Fruit fly (Drosophila melanogaster): ENCODE data around the gene dnc.

The dnc gene

DNA sequence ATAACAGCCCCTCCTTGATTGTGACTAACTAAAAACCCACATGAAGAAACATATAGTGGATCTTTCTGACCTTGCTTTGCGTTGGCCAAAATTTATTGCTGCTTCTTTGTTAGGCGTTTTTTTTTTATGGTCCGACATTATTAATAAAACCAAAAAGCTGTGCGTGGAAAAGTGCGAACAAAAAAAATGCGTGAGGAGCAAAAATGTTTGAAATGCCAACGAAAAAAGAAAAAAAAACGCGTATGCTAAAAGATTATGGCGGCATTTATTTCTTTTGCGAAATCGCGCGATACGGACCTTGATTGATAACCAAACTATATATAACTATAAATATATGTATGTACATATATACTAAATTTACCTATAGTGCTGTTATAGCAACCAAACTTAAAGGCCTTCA, 189.3 kb downstream of the dnc start:
- no peak for TF ChIP-seq CG8478 (optimal IDR thresholded peaks at IDR 0.05)
- TF ChIP-seq CTCF (optimal IDR thresholded peaks at IDR 0.05), result no peak

DNA sequence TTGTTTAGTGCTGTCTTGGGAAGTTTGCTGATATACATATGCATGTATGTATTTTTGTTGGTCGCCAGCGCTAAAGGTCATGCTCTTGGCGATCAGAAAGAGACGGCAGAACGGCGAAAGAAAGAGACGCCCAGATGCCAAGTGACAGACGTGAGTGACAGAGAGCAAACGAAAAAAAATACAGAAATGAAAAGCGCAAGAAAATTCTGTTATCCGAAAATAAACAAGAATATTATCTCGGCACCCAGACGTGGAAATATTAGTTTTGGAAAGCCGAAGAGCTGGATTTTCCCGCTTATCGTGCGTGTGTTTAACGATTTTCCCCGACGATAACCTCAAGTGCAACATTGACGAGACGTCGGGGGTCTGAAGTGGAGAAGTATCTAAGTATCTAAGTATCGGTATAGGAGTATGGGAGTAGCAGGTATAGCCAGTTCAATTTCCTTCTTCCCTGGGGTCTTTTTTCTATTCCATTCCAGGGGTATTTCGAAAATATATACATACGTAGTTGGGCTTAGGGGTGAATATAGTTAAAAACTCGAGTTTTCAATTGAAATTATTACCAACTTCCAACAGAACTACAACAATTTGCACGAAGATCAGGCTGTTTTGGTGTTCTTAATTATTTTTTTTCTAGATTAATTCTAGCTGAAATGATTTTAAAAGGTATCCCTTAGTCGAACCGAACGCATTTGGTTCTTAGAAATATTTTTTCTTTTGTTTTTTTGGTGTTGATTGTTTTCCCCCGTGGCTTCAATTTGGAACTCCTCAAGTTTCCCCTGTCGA, 190.8 kb downstream of the dnc start:
- TF ChIP-seq CTCF (optimal IDR thresholded peaks at IDR 0.05), result no peak
- TF ChIP-seq CG8478 (optimal IDR thresholded peaks at IDR 0.05), result no peak

DNA sequence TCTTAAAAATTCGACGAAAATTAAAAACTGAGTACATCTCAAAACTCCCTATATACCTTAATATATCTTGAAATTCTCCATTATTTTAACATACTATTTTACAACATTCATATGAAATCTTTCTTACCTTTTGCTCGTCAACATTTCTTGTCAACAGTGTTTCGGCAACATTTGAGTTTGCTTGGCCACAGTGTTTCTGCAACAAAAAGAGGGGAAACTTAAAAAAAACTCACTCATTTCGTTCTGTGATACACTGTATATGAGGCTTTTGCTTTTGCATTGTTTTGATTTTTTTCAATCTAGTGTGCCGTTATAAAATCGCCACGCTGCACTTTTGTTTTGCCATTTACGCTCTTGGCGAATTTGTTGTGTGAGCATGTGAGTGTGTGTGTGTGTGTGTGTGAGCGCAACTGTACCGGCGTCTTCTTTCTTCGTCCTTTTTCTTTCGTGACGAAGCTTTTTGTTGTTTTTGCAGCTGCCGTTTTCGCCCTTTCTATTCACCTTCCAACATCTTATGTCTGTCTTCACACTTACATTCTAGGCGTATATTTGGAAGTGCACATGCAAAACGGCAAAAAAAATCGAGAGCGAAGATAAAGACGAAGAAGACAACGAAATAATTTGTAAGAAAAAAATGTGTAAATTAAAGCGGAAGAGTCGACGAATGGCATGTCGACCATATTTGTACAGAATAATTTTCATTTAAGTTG, 193.2 kb downstream of the dnc start:
- TF ChIP-seq CTCF (optimal IDR thresholded peaks at IDR 0.05) (no peak), CG8478 (optimal IDR thresholded peaks at IDR 0.05) (no peak)

- TF ChIP-seq CTCF (optimal IDR thresholded peaks at IDR 0.05) (no peak), CG8478 (optimal IDR thresholded peaks at IDR 0.05) (no peak)
Observed at dm6 chrX:3370455-3370854, 194.2 kb downstream of the dnc start.

DNA sequence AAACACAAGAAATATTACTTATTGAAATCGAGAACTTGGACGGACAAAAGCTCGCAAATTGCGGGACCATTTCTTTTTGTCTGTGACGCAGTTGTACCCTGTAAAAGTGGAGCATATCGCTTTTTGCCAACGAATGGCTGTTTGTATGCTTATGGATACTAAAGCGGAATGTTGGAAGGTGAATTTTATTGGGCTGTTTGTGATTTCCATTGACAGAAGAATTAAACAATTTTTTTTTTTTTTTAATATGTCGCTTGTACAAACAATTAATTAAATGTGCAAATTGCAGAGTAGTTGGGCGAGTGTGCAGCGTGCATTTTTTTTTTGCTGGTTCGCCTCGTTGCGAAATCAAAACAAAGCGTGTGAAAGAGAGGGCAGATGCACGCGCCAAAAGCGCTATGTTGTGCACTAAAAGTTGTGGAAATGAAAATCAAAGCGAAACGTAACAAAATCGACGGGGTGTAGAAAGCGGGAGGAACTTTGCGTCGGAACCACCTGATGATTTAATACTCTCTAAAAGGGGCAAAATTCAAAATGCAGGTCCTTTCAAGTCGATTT, 195.1 kb downstream of the dnc start:
- TF ChIP-seq CTCF (optimal IDR thresholded peaks at IDR 0.05) (no peak), CG8478 (optimal IDR thresholded peaks at IDR 0.05) (no peak)

DNA sequence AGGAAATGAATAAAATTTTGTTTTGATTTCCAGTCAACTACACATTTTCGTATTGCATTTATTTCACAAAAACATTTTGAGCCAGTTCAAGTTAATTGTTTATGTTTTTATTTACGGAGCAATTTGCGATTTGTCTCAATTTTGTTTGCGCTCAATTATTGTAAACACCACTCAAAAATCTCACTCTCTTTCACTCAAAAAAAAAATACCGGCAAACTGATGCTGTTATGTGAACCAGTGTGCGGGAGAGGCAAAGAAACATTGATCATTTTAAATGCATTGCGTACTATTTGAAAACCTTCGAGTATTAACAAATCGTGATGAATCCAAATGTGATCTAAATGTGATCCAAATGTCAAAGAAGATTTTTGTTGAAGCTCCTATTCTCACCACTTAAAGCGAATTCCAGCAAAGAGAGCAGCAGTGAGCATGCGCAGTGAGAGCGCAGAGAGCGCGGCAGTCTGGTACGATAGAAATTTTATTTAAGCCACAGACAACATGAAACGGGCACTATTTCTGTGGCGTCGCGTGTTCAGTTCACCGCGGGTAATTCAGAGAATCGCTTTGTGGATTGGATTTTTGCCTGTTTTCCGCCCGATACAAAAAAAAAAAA, 196.5 kb downstream of the dnc start, which contains the start of gene Myc:
Myc (plus strand) TSS at position 504 of the 613 bp plus-strand sequence.
- TF ChIP-seq CTCF (optimal IDR thresholded peaks at IDR 0.05) (no peak), CG8478 (optimal IDR thresholded peaks at IDR 0.05) (no peak)

- TF ChIP-seq CTCF (optimal IDR thresholded peaks at IDR 0.05), result no peak
- TF ChIP-seq CG8478 (optimal IDR thresholded peaks at IDR 0.05), result no peak
Observed at dm6 chrX:3373656-3374055, 197.4 kb downstream of the dnc start.

dm6 chrX:3374269-3374668, 198.0 kb downstream of the dnc start:
- no peak for TF ChIP-seq CTCF (optimal IDR thresholded peaks at IDR 0.05)
- no peak for TF ChIP-seq CG8478 (optimal IDR thresholded peaks at IDR 0.05)

DNA sequence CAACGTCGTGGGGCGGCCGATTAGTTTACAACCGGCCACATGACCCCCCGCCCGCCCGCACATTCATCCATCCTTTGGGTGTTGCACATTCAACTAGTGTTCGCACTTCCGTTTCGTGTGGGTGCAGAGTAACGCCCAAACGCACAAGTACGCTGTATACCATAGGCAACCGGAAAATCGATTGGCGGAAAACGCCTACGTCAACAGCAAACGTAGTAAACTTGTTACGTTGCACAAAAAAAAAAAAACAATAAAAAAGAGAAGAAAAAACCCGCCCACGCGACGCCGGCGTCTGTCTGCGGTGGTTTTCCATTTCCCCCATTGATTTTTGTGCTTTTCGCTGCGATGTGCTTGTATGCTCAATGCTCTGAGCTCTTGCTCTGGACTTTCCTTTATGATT, 200.2 kb downstream of the dnc start:
- TF ChIP-seq CG8478 (optimal IDR thresholded peaks at IDR 0.05), result no peak

DNA sequence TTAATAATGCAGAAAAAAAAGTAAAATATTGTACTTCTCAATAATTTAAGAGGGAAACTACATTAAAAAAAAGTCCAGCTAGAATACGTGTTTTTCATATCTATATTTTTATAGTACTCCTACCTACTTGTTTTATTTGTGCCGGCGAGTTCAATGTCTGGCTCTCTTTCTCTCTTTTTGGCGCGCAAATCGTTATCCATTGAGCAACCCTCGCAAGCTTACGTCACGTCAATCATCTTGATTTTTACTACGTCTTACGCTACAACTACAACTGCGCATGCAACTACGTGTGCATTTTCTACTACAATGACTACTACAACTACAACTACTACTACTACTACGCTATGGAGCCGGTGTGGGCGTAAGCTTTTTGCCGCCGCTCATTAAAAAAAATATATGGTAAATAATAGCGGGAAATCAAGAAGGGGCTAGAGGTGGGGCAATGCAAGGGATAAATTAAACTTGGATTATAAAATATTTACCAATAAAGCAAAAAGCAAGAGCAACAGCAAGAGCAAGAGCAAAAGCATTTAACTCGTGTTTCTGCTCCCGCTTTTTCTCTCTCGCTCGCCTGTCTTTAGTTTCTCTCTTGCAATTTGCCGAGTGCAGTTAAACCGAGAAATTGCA, 201.2 kb downstream of the dnc start:
- no peak for TF ChIP-seq CTCF (optimal IDR thresholded peaks at IDR 0.05)
- no peak for TF ChIP-seq CG8478 (optimal IDR thresholded peaks at IDR 0.05)

DNA sequence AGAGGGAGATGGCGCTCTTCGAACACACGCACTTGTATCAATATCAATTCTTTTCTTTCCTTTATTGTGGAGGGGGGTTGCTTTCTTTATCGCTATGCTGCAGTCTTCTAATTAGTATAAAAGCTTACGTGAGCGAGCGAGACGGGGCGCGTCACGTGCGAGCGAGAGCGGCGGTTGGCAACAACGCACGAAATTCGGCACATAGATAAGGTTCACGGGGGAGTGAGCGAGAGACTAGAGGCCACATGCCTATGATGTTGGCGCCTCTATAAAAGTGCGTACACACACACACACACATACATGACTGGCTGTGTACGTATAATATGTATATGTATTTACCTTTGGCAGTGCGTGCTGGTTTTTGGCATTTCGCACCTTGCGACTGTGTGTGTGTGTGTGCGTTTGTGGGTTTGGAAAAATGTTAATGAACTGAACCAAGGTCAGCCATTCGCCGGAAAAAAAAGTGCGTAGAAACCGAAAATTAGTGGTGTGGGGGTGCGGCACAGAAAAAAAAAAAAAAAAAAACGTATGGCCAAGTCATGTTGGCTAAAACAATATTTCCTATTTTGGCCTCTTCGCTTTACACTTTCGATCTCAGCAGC, 202.4 kb downstream of the dnc start:
- TF ChIP-seq CTCF (optimal IDR thresholded peaks at IDR 0.05), result no peak
- no peak for TF ChIP-seq CG8478 (optimal IDR thresholded peaks at IDR 0.05)

DNA sequence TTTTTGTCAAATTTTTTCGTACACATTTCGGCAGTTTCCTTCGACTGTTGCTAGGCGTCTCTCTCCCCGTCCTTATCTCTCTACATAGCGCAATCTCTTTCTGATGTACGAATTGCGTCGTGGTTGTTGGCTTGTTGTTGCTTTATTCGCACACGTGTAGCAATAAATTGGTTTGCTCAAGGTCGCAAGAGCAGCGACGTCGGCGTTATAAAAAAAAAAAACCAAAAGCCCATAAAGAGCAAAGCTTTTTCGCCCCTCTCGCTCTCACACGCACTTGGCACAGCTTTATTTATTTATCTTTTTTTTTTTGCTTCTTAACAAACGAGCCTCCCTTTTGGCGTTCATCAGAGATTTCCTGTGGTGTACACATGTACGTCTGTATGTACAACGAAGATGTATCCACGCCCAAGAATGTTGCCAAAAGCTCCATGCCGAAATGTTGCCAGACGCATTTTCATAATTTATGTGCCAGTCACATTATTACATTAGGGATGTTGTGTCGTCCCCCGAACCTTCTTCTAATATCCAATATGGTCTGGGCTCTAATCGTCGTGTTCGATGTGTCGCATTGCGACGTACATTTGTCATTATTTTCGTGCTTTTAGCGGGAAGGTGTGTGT, 203.2 kb downstream of the dnc start:
- TF ChIP-seq CG8478 (optimal IDR thresholded peaks at IDR 0.05) (no peak), CTCF (optimal IDR thresholded peaks at IDR 0.05) (no peak)

DNA sequence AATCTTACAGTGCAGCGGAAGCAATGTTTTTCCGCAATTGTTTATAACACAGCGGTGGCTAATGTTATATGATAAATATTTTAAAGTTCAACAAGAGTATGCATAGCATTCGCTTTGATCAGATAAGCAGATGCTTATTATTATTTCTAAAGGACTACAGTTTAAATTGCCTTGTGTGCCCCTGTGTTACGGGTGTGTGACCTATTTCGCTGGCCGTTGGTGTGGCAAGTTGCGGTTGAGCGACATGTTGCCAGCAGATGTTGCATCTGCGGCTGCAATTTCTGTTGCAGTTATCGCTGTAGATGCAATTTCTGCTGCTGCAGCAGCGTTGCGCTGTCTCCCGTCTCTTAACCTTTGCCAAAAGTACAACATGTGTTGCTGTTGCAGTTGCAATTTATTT, 204.0 kb downstream of the dnc start:
- TF ChIP-seq CTCF (optimal IDR thresholded peaks at IDR 0.05) (no peak), CG8478 (optimal IDR thresholded peaks at IDR 0.05) (no peak)

- TF ChIP-seq CG8478 (optimal IDR thresholded peaks at IDR 0.05), result no peak
- no peak for TF ChIP-seq CTCF (optimal IDR thresholded peaks at IDR 0.05)
Observed at dm6 chrX:3380981-3381380, 204.7 kb downstream of the dnc start.

Measured in S2 (cell line).